Worm (Caenorhabditis elegans) whole organism, late embryonic: ENCODE measurements around the gene F49C5.12.
A peak's percentile ranks its signal among the peaks of the same experiment; 100 is the strongest.

Source experiments
- C38D4.7 ChIP-seq: fragments of 200-800 bp; sonication (Bioruptor generic); optimal IDR thresholded peaks from 2 replicates; lab custom pipeline; 2018; ENCODE audit warnings: mild to moderate bottlenecking, missing genetic modification characterization, moderate library complexity, missing compliant biosample characterization
- F13H6.1 ChIP-seq: sonication (generic microtip); optimal IDR thresholded peaks from 2 replicates; lab custom pipeline; 2016; ENCODE audit warnings: missing genetic modification characterization, missing compliant biosample characterization
- K09A11.1 ChIP-seq: sonication (generic microtip); optimal IDR thresholded peaks from 2 replicates; lab custom pipeline; 2017; ENCODE audit warnings: antibody characterized with exemption, mild to moderate bottlenecking, missing genetic modification characterization, missing compliant biosample characterization; ENCODE audit not compliant: insufficient read depth
- T23F11.4 ChIP-seq: fragments of 200-800 bp; sonication (Bioruptor generic); optimal IDR thresholded peaks from 2 replicates; lab custom pipeline; 2018; ENCODE audit warnings: mild to moderate bottlenecking, missing genetic modification characterization, missing compliant biosample characterization
- ama-1 ChIP-seq: fragments of 150-350 bp; optimal IDR thresholded peaks from 2 replicates; lab custom pipeline; 2014
- ceh-18 ChIP-seq: sonication (generic microtip); optimal IDR thresholded peaks from 2 replicates; lab custom pipeline; 2016; ENCODE audit warnings: missing genetic modification characterization, missing compliant biosample characterization
- ceh-19 ChIP-seq: fragments of 200-800 bp; sonication (Bioruptor generic); optimal IDR thresholded peaks from 2 replicates; lab custom pipeline; 2018; ENCODE audit warnings: mild to moderate bottlenecking, missing genetic modification characterization, missing compliant biosample characterization
- ceh-2 ChIP-seq: sonication (generic microtip); optimal IDR thresholded peaks from 2 replicates; lab custom pipeline; 2016; ENCODE audit warnings: missing genotype, missing genetic modification characterization, missing compliant biosample characterization
- ceh-22 ChIP-seq: sonication (generic microtip); optimal IDR thresholded peaks from 2 replicates; lab custom pipeline; 2017; ENCODE audit warnings: missing biosample characterization, missing genetic modification characterization
- ceh-24 ChIP-seq: sonication (generic microtip); optimal IDR thresholded peaks from 2 replicates; lab custom pipeline; 2016; ENCODE audit warnings: mild to moderate bottlenecking, missing genetic modification characterization, missing compliant biosample characterization
- ceh-30 ChIP-seq: fragments of 150-350 bp; optimal IDR thresholded peaks from 2 replicates; lab custom pipeline; 2014; ENCODE audit warnings: missing biosample characterization, missing genetic modification characterization
- ceh-45 ChIP-seq: fragments of 200-800 bp; sonication (Bioruptor generic); IDR thresholded peaks from 2 replicates; pipeline ENCODE4 v1.3.6; 2022; ENCODE audit warnings: missing genetic modification reagents, missing genetic modification characterization, missing compliant biosample characterization
- ceh-6 ChIP-seq: fragments of 200-800 bp; sonication (Bioruptor generic); optimal IDR thresholded peaks from 2 replicates; lab custom pipeline; 2018; ENCODE audit warnings: mild to moderate bottlenecking, missing genetic modification characterization, missing compliant biosample characterization
- elt-4 ChIP-seq: sonication (generic microtip); optimal IDR thresholded peaks from 2 replicates; lab custom pipeline; 2016; ENCODE audit warnings: missing genetic modification characterization, missing compliant biosample characterization
- ets-4 ChIP-seq: sonication (generic microtip); optimal IDR thresholded peaks from 2 replicates; lab custom pipeline; 2016; ENCODE audit warnings: missing genetic modification characterization, missing compliant biosample characterization
- eyg-1 ChIP-seq: sonication (generic microtip); optimal IDR thresholded peaks from 2 replicates; lab custom pipeline; 2016; ENCODE audit warnings: missing genotype, missing genetic modification characterization, missing compliant biosample characterization
- gmeb-2 ChIP-seq: sonication (generic microtip); optimal IDR thresholded peaks from 2 replicates; lab custom pipeline; 2016; ENCODE audit warnings: missing genetic modification characterization, inconsistent platforms, missing compliant biosample characterization
- hlh-13 ChIP-seq: fragments of 200-800 bp; sonication (Bioruptor generic); optimal IDR thresholded peaks from 2 replicates; lab custom pipeline; 2018; ENCODE audit warnings: mild to moderate bottlenecking, missing genetic modification characterization, missing compliant biosample characterization
- hlh-15 ChIP-seq: sonication (generic microtip); optimal IDR thresholded peaks from 2 replicates; lab custom pipeline; 2016; ENCODE audit warnings: missing genetic modification characterization, missing compliant biosample characterization
- hlh-30 ChIP-seq: sonication (generic microtip); optimal IDR thresholded peaks from 2 replicates; lab custom pipeline; 2017; ENCODE audit warnings: antibody characterized with exemption, missing genetic modification characterization, missing compliant biosample characterization; ENCODE audit not compliant: insufficient read depth
- lin-11 ChIP-seq: fragments of 200-800 bp; sonication (Bioruptor generic); optimal IDR thresholded peaks from 2 replicates; lab custom pipeline; 2018; ENCODE audit warnings: mild to moderate bottlenecking, missing genetic modification characterization, missing compliant biosample characterization
- madf-2 ChIP-seq: sonication (generic microtip); optimal IDR thresholded peaks from 2 replicates; lab custom pipeline; 2017; ENCODE audit warnings: missing genetic modification characterization, missing compliant biosample characterization
- mec-3 ChIP-seq: sonication (generic microtip); optimal IDR thresholded peaks from 2 replicates; lab custom pipeline; 2016; ENCODE audit warnings: borderline replicate concordance, missing genetic modification characterization, missing compliant biosample characterization
- nfya-1 ChIP-seq: sonication (generic microtip); optimal IDR thresholded peaks from 2 replicates; lab custom pipeline; 2017; ENCODE audit warnings: missing genetic modification characterization, mild to moderate bottlenecking, missing compliant biosample characterization, antibody characterized with exemption, moderate library complexity
- nhr-11 ChIP-seq: fragments of 150-350 bp; optimal IDR thresholded peaks from 2 replicates; lab custom pipeline; 2014; ENCODE audit warnings: missing biosample characterization, missing genetic modification characterization
- npax-4 ChIP-seq: sonication (generic microtip); optimal IDR thresholded peaks from 2 replicates; lab custom pipeline; 2016; ENCODE audit warnings: missing genetic modification characterization, missing compliant biosample characterization
- pag-3 ChIP-seq: sonication (generic microtip); optimal IDR thresholded peaks from 2 replicates; lab custom pipeline; 2016; ENCODE audit warnings: missing compliant biosample characterization, missing genetic modification characterization, borderline replicate concordance
- pha-4 ChIP-seq: fragments of 150-350 bp; optimal IDR thresholded peaks from 2 replicates; lab custom pipeline; 2018; ENCODE audit warnings: missing biosample characterization, missing genetic modification reagents, missing genetic modification characterization
- pqm-1 ChIP-seq: sonication (generic microtip); optimal IDR thresholded peaks from 2 replicates; lab custom pipeline; 2016; ENCODE audit warnings: missing genetic modification characterization, missing compliant biosample characterization
- sdc-2 ChIP-seq: sonication (generic microtip); optimal IDR thresholded peaks from 2 replicates; lab custom pipeline; 2016; ENCODE audit warnings: missing genotype, missing genetic modification characterization, missing compliant biosample characterization
- syd-9 ChIP-seq: sonication (generic microtip); optimal IDR thresholded peaks from 2 replicates; lab custom pipeline; 2016; ENCODE audit warnings: mild to moderate bottlenecking, missing genetic modification characterization, moderate library complexity, missing compliant biosample characterization
- tbx-7 ChIP-seq: sonication (generic microtip); optimal IDR thresholded peaks from 2 replicates; lab custom pipeline; 2016; ENCODE audit warnings: missing genotype, missing genetic modification characterization, missing compliant biosample characterization
- ttx-3 ChIP-seq: sonication (generic microtip); optimal IDR thresholded peaks from 2 replicates; lab custom pipeline; 2016; ENCODE audit warnings: missing genetic modification reagents, missing genetic modification characterization, missing compliant biosample characterization
- unc-3 ChIP-seq, 2 experiments: fragments of 200-800 bp in 1 of 2; sonication (Bioruptor generic) in 1 of 2; sonication (generic microtip) in 1 of 2; conservative IDR thresholded peaks in 1 of 2; optimal IDR thresholded peaks in 1 of 2; 2 replicates each; pipeline versions ENCODE4 v1.3.6 to Lab custom; 2016 to 2022; ENCODE audit warnings: missing compliant biosample characterization in 2 of 2, missing genetic modification characterization in 2 of 2, missing genetic modification reagents in 1 of 2
- zip-5 ChIP-seq: sonication (generic microtip); optimal IDR thresholded peaks from 2 replicates; lab custom pipeline; 2016; ENCODE audit warnings: missing genetic modification characterization, missing compliant biosample characterization
- ztf-16 ChIP-seq: sonication (generic microtip); optimal IDR thresholded peaks from 2 replicates; lab custom pipeline; 2017; ENCODE audit warnings: missing genetic modification characterization, missing compliant biosample characterization

The F49C5.12 gene

ce11 chrII:12572760-12573159 lies 12.7 kb upstream of the F49C5.12 start, which contains the start of gene Y38E10A.35:
Y38E10A.35 (minus strand) TSS chrII:12572860.
- TF ChIP-seq C38D4.7 (GFP tag; lab: Kevin White, UChicago) (no peak), ttx-3 (tag; lab: Kevin White, UChicago) (no peak), ceh-6 (GFP tag; lab: Kevin White, UChicago) (no peak), sdc-2 (tag; lab: Kevin White, UChicago) (no peak), F13H6.1 (tag; lab: Kevin White, UChicago) (no peak)

ce11 chrII:12570523-12570922 lies 10.4 kb upstream of the F49C5.12 start, which contains the start of gene Y38E10A.1:
Y38E10A.1 (minus strand) TSS chrII:12570623.
- TF ChIP-seq elt-4 (tag; lab: Kevin White, UChicago) (no peak), K09A11.1 (tag; lab: Kevin White, UChicago) (no peak), pqm-1 (no peak), madf-2 (tag; lab: Kevin White, UChicago) (no peak), ceh-22 (tag; lab: Kevin White, UChicago) (no peak), gmeb-2 (tag; lab: Kevin White, UChicago) (no peak), hlh-15 (no peak), ceh-18 (tag; lab: Kevin White, UChicago) (no peak), hlh-13 (no peak)

- TF ChIP-seq nhr-11 (no peak), hlh-30 (tag; lab: Kevin White, UChicago) (no peak), zip-5 (tag; lab: Kevin White, UChicago) (no peak), unc-3 (GFP tag; conservative IDR thresholded peaks at IDR 0.05; lab: Robert Waterston, UW) (no peak), unc-3 (tag; optimal IDR thresholded peaks at IDR 0.05; lab: Kevin White, UChicago) (no peak), ets-4 (tag; lab: Kevin White, UChicago) (no peak), pha-4 (tag; lab: Kevin White, UChicago) (no peak)
Measured at ce11 chrII:12565851-12566250, 5.7 kb upstream of the F49C5.12 start, which contains the start of gene F49C5.7. F49C5.7 (plus strand) TSS chrII:12566151.

ce11 chrII:12555579-12555978 lies 4.5 kb downstream of the F49C5.12 start, which contains the start of gene F49C5.11:
F49C5.11 (plus strand) TSS chrII:12555879.
- TF ChIP-seq ceh-45 (no peak), ceh-18 (tag; lab: Kevin White, UChicago) (no peak), ceh-30 (tag; lab: Kevin White, UChicago) (no peak), ama-1 (lab: Kevin White, UChicago) (no peak), pqm-1 (no peak), ztf-16 (tag; lab: Kevin White, UChicago) (no peak), gmeb-2 (tag; lab: Kevin White, UChicago) (no peak), madf-2 (tag; lab: Kevin White, UChicago) (no peak), T23F11.4 (GFP tag; lab: Kevin White, UChicago) (no peak), nhr-11 (no peak), elt-4 (tag; lab: Kevin White, UChicago) (no peak), ceh-19 (GFP tag; lab: Kevin White, UChicago) (no peak), hlh-15 (no peak), tbx-7 (tag; lab: Kevin White, UChicago) (no peak)
- TF ChIP-seq, all 69 proteins: peak for 0

- TF ChIP-seq nfya-1 (no peak), ceh-24 (no peak), nhr-11 (no peak), sdc-2 (tag; lab: Kevin White, UChicago) (peak; percentile 97), syd-9 (no peak)
- TF ChIP-seq, all 69 proteins: peak for 1
Measured at ce11 chrII:12550940-12551339, 9.2 kb downstream of the F49C5.12 start.

ce11 chrII:12549613-12550012 lies 10.5 kb downstream of the F49C5.12 start:
- TF ChIP-seq nfya-1, result no peak
- no peak for TF ChIP-seq ama-1 (lab: Kevin White, UChicago)
- TF ChIP-seq ceh-2 (tag; lab: Kevin White, UChicago), result no peak
- TF ChIP-seq eyg-1, result no peak
- TF ChIP-seq mec-3 (tag; lab: Kevin White, UChicago), result no peak
- TF ChIP-seq pag-3, result no peak
- TF ChIP-seq npax-4 (tag; lab: Kevin White, UChicago), result no peak
- TF ChIP-seq lin-11, result no peak
- no peak for TF ChIP-seq K09A11.1 (tag; lab: Kevin White, UChicago)
